Fruit fly (Drosophila melanogaster) whole organism, embryonic: ENCODE data around the gene CG32026.

Experiments used
- Atf-2 ChIP-seq: fragments of 200-800 bp; sonication (Bioruptor generic); optimal IDR thresholded peaks from 2 replicates; lab custom pipeline; 2016; ENCODE audit warnings: missing biosample characterization, missing genetic modification characterization
- CG10543 ChIP-seq: fragments of 200-800 bp; sonication (Bioruptor generic); optimal IDR thresholded peaks from 3 replicates; lab custom pipeline; 2017; ENCODE audit warnings: missing biosample characterization, mild to moderate bottlenecking, missing genetic modification characterization, moderate library complexity
- CG14667 ChIP-seq: fragments of 200-800 bp; sonication (Bioruptor generic); IDR thresholded peaks from 2 replicates; pipeline ENCODE4 v1.3.6; 2022; ENCODE audit warnings: missing biosample characterization, missing genetic modification characterization
- CG15514 ChIP-seq: fragments of 200-800 bp; sonication (Bioruptor generic); optimal IDR thresholded peaks from 3 replicates; lab custom pipeline; 2017; ENCODE audit warnings: missing biosample characterization, missing genetic modification characterization, mild to moderate bottlenecking, moderate library complexity, missing genetic modification reagents
- CG16779 ChIP-seq: fragments of 200-800 bp; sonication (Bioruptor generic); IDR thresholded peaks from 2 replicates; pipeline ENCODE4 v1.3.6; 2022; ENCODE audit warnings: missing biosample characterization, missing genetic modification characterization
- CG16815 ChIP-seq: fragments of 200-800 bp; sonication (Bioruptor generic); optimal IDR thresholded peaks from 3 replicates; lab custom pipeline; 2017; ENCODE audit warnings: missing biosample characterization, mild to moderate bottlenecking, missing genetic modification characterization
- CG17385 ChIP-seq: fragments of 200-800 bp; sonication (Bioruptor generic); optimal IDR thresholded peaks from 3 replicates; lab custom pipeline; 2018; ENCODE audit warnings: missing biosample characterization, mild to moderate bottlenecking, missing genetic modification characterization
- CG2199 ChIP-seq: fragments of 200-800 bp; sonication (Bioruptor generic); IDR thresholded peaks from 3 replicates; pipeline ENCODE4 v1.3.6; 2022; ENCODE audit warnings: missing biosample characterization, missing genetic modification characterization
- CG2678 ChIP-seq: fragments of 200-800 bp; sonication (Bioruptor generic); optimal IDR thresholded peaks from 3 replicates; lab custom pipeline; 2019; ENCODE audit warnings: missing biosample characterization, mild to moderate bottlenecking, missing genetic modification characterization, moderate library complexity
- CG2875 ChIP-seq: fragments of 200-800 bp; sonication (Bioruptor generic); optimal IDR thresholded peaks from 2 replicates; lab custom pipeline; 2017; ENCODE audit warnings: missing biosample characterization, mild to moderate bottlenecking, missing genetic modification characterization, missing genetic modification reagents
- CG34376 ChIP-seq: fragments of 200-800 bp; sonication (Bioruptor generic); optimal IDR thresholded peaks from 2 replicates; lab custom pipeline; 2018; ENCODE audit warnings: missing biosample characterization, mild to moderate bottlenecking, missing genetic modification characterization
- CG5245 ChIP-seq: fragments of 200-800 bp; sonication (Bioruptor generic); optimal IDR thresholded peaks from 3 replicates; lab custom pipeline; 2016; ENCODE audit warnings: missing biosample characterization, missing genetic modification characterization
- CG6689 ChIP-seq: fragments of 200-800 bp; sonication (Bioruptor generic); IDR thresholded peaks from 2 replicates; pipeline ENCODE4 v1.3.6; 2022; ENCODE audit warnings: missing biosample characterization, missing genetic modification characterization
- CG8359 ChIP-seq: fragments of 200-800 bp; sonication (Bioruptor generic); optimal IDR thresholded peaks from 2 replicates; lab custom pipeline; 2017; ENCODE audit warnings: missing biosample characterization, mild to moderate bottlenecking, missing genetic modification characterization, borderline replicate concordance
- CG9437 ChIP-seq: fragments of 200-800 bp; sonication (Bioruptor generic); optimal IDR thresholded peaks from 2 replicates; lab custom pipeline; 2018; ENCODE audit warnings: missing biosample characterization, mild to moderate bottlenecking, missing genetic modification characterization
- Ets65A ChIP-seq: fragments of 200-800 bp; sonication (Bioruptor generic); peaks from one replicate; lab custom pipeline; 2016; ENCODE audit warnings: missing biosample characterization, missing genetic modification characterization
- Hr78 ChIP-seq, 2 experiments: fragments of 200-800 bp in 1 of 2; fragments of >200 bp in 1 of 2; sonication (Bioruptor generic) in 1 of 2; optimal IDR thresholded peaks; 2 replicates each; lab custom pipeline; 2017 to 2019; ENCODE audit warnings: missing biosample characterization in 2 of 2, missing genetic modification characterization in 2 of 2, mild to moderate bottlenecking in 1 of 2, moderate library complexity in 1 of 2
- MBD-R2 ChIP-seq: fragments of 200-800 bp; sonication (Bioruptor generic); IDR thresholded peaks from 2 replicates; pipeline ENCODE4 v1.3.6; 2022; ENCODE audit warnings: missing biosample characterization, missing genetic modification characterization
- Mad ChIP-seq: fragments of 200-800 bp; sonication (Bioruptor generic); optimal IDR thresholded peaks from 2 replicates; lab custom pipeline; 2016; ENCODE audit warnings: missing biosample characterization, missing genetic modification characterization
- Max ChIP-seq: fragments of 200-800 bp; sonication (Bioruptor generic); optimal IDR thresholded peaks from 2 replicates; lab custom pipeline; 2016; ENCODE audit warnings: missing biosample characterization, mild to moderate bottlenecking, missing genetic modification characterization
- Pdp1 ChIP-seq, 2 experiments: fragments of 200-800 bp; sonication (Bioruptor generic); optimal IDR thresholded peaks; 3 replicates each; lab custom pipeline; 2016; ENCODE audit warnings: missing biosample characterization in 2 of 2, missing genetic modification characterization in 2 of 2, mild to moderate bottlenecking in 1 of 2, moderate library complexity in 1 of 2
- Sry-δ ChIP-seq: fragments of 200-800 bp; sonication (Bioruptor generic); optimal IDR thresholded peaks from 2 replicates; lab custom pipeline; 2016; ENCODE audit warnings: missing biosample characterization, missing genetic modification characterization
- bigmax ChIP-seq: fragments of 200-800 bp; sonication (Bioruptor generic); optimal IDR thresholded peaks from 2 replicates; lab custom pipeline; 2018; ENCODE audit warnings: missing biosample characterization, mild to moderate bottlenecking, missing genetic modification characterization
- ems ChIP-seq: fragments of 200-800 bp; sonication (Bioruptor generic); optimal IDR thresholded peaks from 3 replicates; lab custom pipeline; 2016; ENCODE audit warnings: missing biosample characterization, missing genetic modification characterization
- exex ChIP-seq: fragments of 200-800 bp; sonication (Bioruptor generic); optimal IDR thresholded peaks from 4 replicates; lab custom pipeline; 2018; ENCODE audit warnings: missing biosample characterization, mild to moderate bottlenecking, missing genetic modification characterization, moderate library complexity
- fru ChIP-seq: fragments of >200 bp; optimal IDR thresholded peaks from 2 replicates; lab custom pipeline; 2017
- gcm2 ChIP-seq: fragments of 200-800 bp; sonication (Bioruptor generic); optimal IDR thresholded peaks from 2 replicates; lab custom pipeline; 2016; ENCODE audit warnings: missing biosample characterization, missing genetic modification characterization
- grn ChIP-seq: fragments of 200-800 bp; sonication (Bioruptor generic); optimal IDR thresholded peaks from 3 replicates; lab custom pipeline; 2017; ENCODE audit warnings: missing biosample characterization, missing genetic modification characterization
- mirr ChIP-seq: fragments of 200-800 bp; sonication (Bioruptor generic); optimal IDR thresholded peaks from 3 replicates; lab custom pipeline; 2018; ENCODE audit warnings: missing biosample characterization, mild to moderate bottlenecking, missing genetic modification characterization
- nau ChIP-seq: fragments of 200-800 bp; sonication (Bioruptor generic); optimal IDR thresholded peaks from 3 replicates; lab custom pipeline; 2017; ENCODE audit warnings: missing biosample characterization, mild to moderate bottlenecking, missing genetic modification characterization, missing genetic modification reagents
- org-1 ChIP-seq: fragments of 200-800 bp; sonication (Bioruptor generic); optimal IDR thresholded peaks from 2 replicates; lab custom pipeline; 2017; ENCODE audit warnings: missing biosample characterization, missing genetic modification characterization
- sens ChIP-seq: fragments of 200-800 bp; sonication (Bioruptor generic); peaks from one replicate; lab custom pipeline; 2016; ENCODE audit warnings: missing biosample characterization, missing genetic modification characterization
- slbo ChIP-seq: fragments of 200-800 bp; sonication (Bioruptor generic); IDR thresholded peaks from 2 replicates; pipeline ENCODE4 v1.3.6; 2022; ENCODE audit warnings: missing biosample characterization, missing genetic modification characterization
- sug ChIP-seq: fragments of 200-800 bp; optimal IDR thresholded peaks from 2 replicates; lab custom pipeline; 2019; ENCODE audit warnings: missing biosample characterization, mild to moderate bottlenecking, missing genetic modification characterization, moderate library complexity
- unc-4 ChIP-seq: fragments of 200-800 bp; sonication (Bioruptor generic); IDR thresholded peaks from 2 replicates; pipeline ENCODE4 v1.3.6; 2022; ENCODE audit warnings: missing biosample characterization, missing genetic modification characterization; ENCODE audit not compliant: partially characterized antibody
- wdn ChIP-seq: fragments of 200-800 bp; sonication (Bioruptor generic); IDR thresholded peaks from 2 replicates; pipeline ENCODE4 v1.3.6; 2022; ENCODE audit warnings: missing biosample characterization, missing genetic modification characterization
- yki ChIP-seq: fragments of >200 bp; optimal IDR thresholded peaks from 3 replicates; lab custom pipeline; 2018

Gene CG32026

DNA sequence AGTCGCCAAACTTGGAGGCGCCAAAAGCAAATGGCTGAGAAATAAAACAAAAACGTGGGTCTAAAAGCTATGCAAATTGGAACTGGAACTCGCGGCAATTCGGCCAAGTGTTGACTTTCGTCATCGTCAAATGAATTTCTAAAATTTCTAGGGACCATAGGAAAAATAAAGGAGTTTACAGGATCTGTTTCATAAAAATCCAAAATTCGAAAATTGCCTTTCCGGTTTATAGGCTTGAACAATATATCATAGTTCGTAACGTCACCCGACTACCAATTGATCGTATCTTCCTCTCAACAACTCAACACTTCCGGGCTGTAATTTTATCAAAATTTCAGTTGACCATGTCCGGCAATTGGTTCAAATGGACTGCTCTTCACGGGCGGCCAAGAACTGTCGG, at the start of gene CG32026:
Gene CG32026, plus strand, starts transcription at position 301 of the 400 bp plus-strand sequence.
- peak; percentile 57 for TF ChIP-seq Ets65A
- no peak for TF ChIP-seq ems
- TF ChIP-seq, all 482 proteins: peak for 1

DNA sequence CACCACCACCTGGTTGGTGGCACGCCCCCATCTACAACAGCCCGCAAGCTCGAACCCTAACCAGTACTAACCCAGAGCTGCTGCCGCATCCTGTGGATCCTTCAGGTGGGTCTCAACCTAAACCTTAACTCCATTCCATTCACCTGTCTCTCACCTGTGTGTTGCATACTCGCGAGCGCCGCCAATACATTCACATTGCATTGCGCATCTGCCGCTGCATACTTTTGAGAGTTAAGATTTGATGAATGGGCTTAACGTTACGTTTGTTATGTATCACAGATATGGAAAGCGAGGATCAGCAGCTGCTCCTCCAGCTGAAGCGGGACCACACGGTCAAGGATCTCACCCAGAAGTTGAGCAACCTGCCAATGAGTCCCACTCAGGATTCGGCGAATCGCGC, 49.0 kb upstream of the CG32026 start:
- no peak for TF ChIP-seq CG6689
- TF ChIP-seq CG8359 (GFP tag; lab: Kevin White, UChicago): peak; percentile 85
- no peak for TF ChIP-seq CG16779 (GFP tag; lab: Robert Waterston, UW)
- no peak for TF ChIP-seq slbo (GFP tag; lab: Robert Waterston, UW)
- TF ChIP-seq bigmax (GFP tag; lab: Kevin White, UChicago): no peak
- no peak for TF ChIP-seq Max (GFP tag; lab: Kevin White, UChicago)
- peak; percentile 98 for TF ChIP-seq CG9437 (GFP tag; lab: Kevin White, UChicago)
- TF ChIP-seq mirr (GFP tag; lab: Kevin White, UChicago): no peak
- TF ChIP-seq gcm2 (GFP tag; lab: Kevin White, UChicago): no peak
- 0 out of 2 replicates have a peak, but pooled peaks have one; percentile 11 for TF ChIP-seq MBD-R2 (GFP tag; lab: Robert Waterston, UW)
- no peak for TF ChIP-seq CG2875 (GFP tag; lab: Kevin White, UChicago)
- peak; percentile 14 for TF ChIP-seq CG15514
- TF ChIP-seq Atf-2 (GFP tag; lab: Kevin White, UChicago): no peak

DNA sequence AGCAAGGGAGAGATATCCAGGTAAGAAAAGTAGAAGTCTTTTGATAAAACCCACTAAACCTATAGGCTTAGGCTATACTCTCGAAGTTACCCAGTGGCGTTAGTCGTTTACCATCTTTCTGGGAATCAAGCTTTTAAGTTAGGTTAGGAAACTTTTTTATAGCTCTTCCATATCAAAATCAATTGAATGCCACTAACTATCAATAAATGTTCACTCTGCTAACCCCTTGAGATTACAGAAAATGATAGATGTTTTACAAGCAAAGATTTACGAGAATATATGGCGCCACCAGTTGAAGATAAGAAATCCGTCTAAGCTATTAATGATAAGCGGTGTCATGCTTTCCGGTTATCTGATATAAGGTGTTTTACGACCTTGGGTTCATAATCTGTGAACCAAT, 48.6 kb upstream of the CG32026 start:
- TF ChIP-seq sens (peak; percentile 40), fru (lab: Kevin White, UChicago) (no peak), mirr (GFP tag; lab: Kevin White, UChicago) (peak; percentile 33), Hr78 (GFP tag; optimal IDR thresholded peaks at IDR 0.05; lab: Kevin White, UChicago) (peak in 1 of 2 experiments; percentile 13), wdn (GFP tag; lab: Robert Waterston, UW) (no peak), exex (tag; lab: Kevin White, UChicago) (peak; percentile 94), CG34376 (GFP tag; lab: Kevin White, UChicago) (peak; percentile 84), CG2678 (tag; lab: Kevin White, UChicago) (peak; percentile 6), bigmax (GFP tag; lab: Kevin White, UChicago) (peak; percentile 59), sug (tag; lab: Kevin White, UChicago) (peak; percentile 44), Mad (GFP tag; lab: Kevin White, UChicago) (no peak), yki (lab: Kevin White, UChicago) (no peak), grn (peak; percentile 69)

DNA sequence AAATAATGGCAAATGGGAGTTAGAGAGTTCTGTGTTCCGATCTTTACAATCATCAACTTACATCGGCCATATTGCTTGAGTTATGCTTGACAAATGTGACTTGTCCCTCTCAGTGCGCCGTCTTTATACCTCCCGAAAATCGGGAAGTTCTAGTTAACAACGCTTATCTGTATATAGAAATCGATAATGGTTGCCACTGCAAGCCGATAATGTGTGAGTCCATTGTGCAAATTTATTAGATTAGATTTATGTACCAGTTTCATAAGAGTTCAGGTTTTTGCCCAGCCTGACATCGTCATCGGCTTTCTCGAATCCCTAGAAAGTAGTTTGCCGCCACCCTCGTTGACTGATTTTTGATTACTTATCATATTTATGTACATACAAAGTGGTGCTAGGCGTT, 47.8 kb upstream of the CG32026 start, which contains the start of gene Acbp5:
Gene Acbp5, minus strand, starts transcription at position 101 of the 400 bp plus-strand sequence.
- TF ChIP-seq CG10543 (GFP tag; lab: Kevin White, UChicago) (no peak), exex (tag; lab: Kevin White, UChicago) (peak; percentile 53), Pdp1 (GFP tag; optimal IDR thresholded peaks at IDR 0.05; lab: Kevin White, UChicago) (peak in 1 of 2 experiments; percentile 5), unc-4 (GFP tag; lab: Robert Waterston, UW) (no peak)

DNA sequence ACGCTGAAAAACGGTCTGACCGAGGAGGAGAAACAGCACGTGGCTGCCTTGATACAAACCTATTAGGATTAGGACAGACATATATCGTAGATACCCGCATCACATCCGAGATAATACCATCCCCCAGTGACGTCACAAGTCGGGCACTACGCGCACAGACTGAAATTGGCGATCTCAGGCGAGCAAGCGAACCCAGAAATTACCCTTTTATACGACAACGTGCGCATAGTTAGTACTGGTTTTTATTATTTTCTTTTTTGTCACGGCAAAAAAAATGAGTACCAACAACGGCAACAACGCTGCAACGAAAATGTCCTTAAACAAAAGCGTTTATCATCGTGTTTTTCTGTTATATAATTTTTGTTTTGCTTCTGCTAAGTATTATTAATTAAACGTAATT, 38.1 kb upstream of the CG32026 start:
- TF ChIP-seq CG2199 (peak; percentile 93), Sry-δ (GFP tag; lab: Kevin White, UChicago) (no peak), CG16815 (GFP tag; lab: Kevin White, UChicago) (no peak), CG14667 (GFP tag; lab: Robert Waterston, UW) (no peak), org-1 (GFP tag; lab: Kevin White, UChicago) (no peak), nau (no peak), CG5245 (GFP tag; lab: Kevin White, UChicago) (no peak), Pdp1 (GFP tag; optimal IDR thresholded peaks at IDR 0.05; lab: Kevin White, UChicago) (peak in 1 of 2 experiments; percentile 67), CG17385 (GFP tag; lab: Kevin White, UChicago) (no peak), Ets65A (no peak)
